Worm (Caenorhabditis elegans) whole organism, mixed stage, embryonic: Measurements from ENCODE around the gene mdl-1.

Experiments
- blmp-1 ChIP-seq: fragments of 150-350 bp; optimal IDR thresholded peaks from 2 replicates; lab custom pipeline; 2014; ENCODE audit warnings: missing biosample characterization, missing genetic modification characterization
- elt-1 ChIP-seq: sonication (generic microtip); optimal IDR thresholded peaks from 2 replicates; lab custom pipeline; 2017; ENCODE audit warnings: missing genetic modification characterization, mild to moderate bottlenecking, missing compliant biosample characterization, antibody characterized with exemption, moderate library complexity, borderline replicate concordance; ENCODE audit not compliant: insufficient read depth
- elt-3 ChIP-seq: fragments of 150-350 bp; optimal IDR thresholded peaks from 2 replicates; lab custom pipeline; 2014; ENCODE audit warnings: missing biosample characterization, missing genetic modification characterization
- hlh-1 ChIP-seq: fragments of 150-350 bp; optimal IDR thresholded peaks from 2 replicates; lab custom pipeline; 2014; ENCODE audit warnings: missing biosample characterization, missing genetic modification reagents, missing genetic modification characterization
- nhr-12 ChIP-seq: fragments of 150-350 bp; optimal IDR thresholded peaks from 2 replicates; lab custom pipeline; 2014; ENCODE audit warnings: missing biosample characterization, missing genetic modification characterization
- nhr-237 ChIP-seq: fragments of 150-350 bp; optimal IDR thresholded peaks from 2 replicates; lab custom pipeline; 2014; ENCODE audit warnings: missing biosample characterization, missing genetic modification characterization
- sptf-1 ChIP-seq: sonication (generic microtip); optimal IDR thresholded peaks from 2 replicates; lab custom pipeline; 2017; ENCODE audit warnings: mild to moderate bottlenecking, missing genetic modification characterization, moderate library complexity, missing compliant biosample characterization
- unc-39 ChIP-seq: fragments of 150-350 bp; optimal IDR thresholded peaks from 2 replicates; lab custom pipeline; 2014; ENCODE audit warnings: missing biosample characterization, missing genetic modification characterization

ce11 chrX:6709238-6709637 is 32.9 kb upstream of the mdl-1 start, which contains the start of gene acr-3:
- TF ChIP-seq hlh-1 (tag; lab: Kevin White, UChicago), result no peak
- no peak for TF ChIP-seq sptf-1
- TF ChIP-seq nhr-12, result no peak
- TF ChIP-seq nhr-237, result no peak
- no peak for TF ChIP-seq elt-1 (tag; lab: Kevin White, UChicago)
- TF ChIP-seq elt-3 (tag; lab: Kevin White, UChicago), result no peak
- no peak for TF ChIP-seq unc-39 (tag; lab: Kevin White, UChicago)
- no peak for TF ChIP-seq blmp-1 (tag; lab: Kevin White, UChicago)
